Fruit fly (Drosophila melanogaster) whole organism, embryonic: ENCODE data around the gene Rbp1-like.

Experiments
- Aef1 ChIP-seq: fragments of 200-800 bp; sonication (Bioruptor generic); IDR thresholded peaks from 3 replicates; pipeline ENCODE4 v1.3.6; 2022; ENCODE audit warnings: missing biosample characterization, missing genetic modification characterization
- Atf6 ChIP-seq: fragments of 200-800 bp; sonication (Bioruptor generic); IDR thresholded peaks from 2 replicates; pipeline ENCODE4 v1.3.6; 2022; ENCODE audit warnings: missing biosample characterization, missing genetic modification characterization
- BEAF-32 ChIP-seq: fragments of 200-800 bp; sonication (Bioruptor generic); optimal IDR thresholded peaks from 3 replicates; lab custom pipeline; 2017; ENCODE audit warnings: missing biosample characterization, missing genetic modification characterization, mild to moderate bottlenecking, moderate library complexity, missing genetic modification reagents
- CG10462 ChIP-seq: fragments of 200-800 bp; sonication (Bioruptor generic); optimal IDR thresholded peaks from 2 replicates; lab custom pipeline; 2016; ENCODE audit warnings: missing biosample characterization, missing genetic modification characterization
- CG10654 ChIP-seq: fragments of 200-800 bp; sonication (Bioruptor generic); optimal IDR thresholded peaks from 2 replicates; lab custom pipeline; 2016; ENCODE audit warnings: missing biosample characterization, missing genetic modification characterization
- CG1233 ChIP-seq: fragments of 200-800 bp; sonication (Bioruptor generic); optimal IDR thresholded peaks from 4 replicates; lab custom pipeline; 2018; ENCODE audit warnings: missing biosample characterization, mild to moderate bottlenecking, missing genetic modification characterization
- CG12659 ChIP-seq: fragments of 200-800 bp; sonication (Bioruptor generic); optimal IDR thresholded peaks from 3 replicates; lab custom pipeline; 2017; ENCODE audit warnings: mild to moderate bottlenecking, missing biosample characterization, missing genetic modification reagents, missing genetic modification characterization
- CG15601 ChIP-seq: fragments of 200-800 bp; sonication (Bioruptor generic); optimal IDR thresholded peaks from 3 replicates; lab custom pipeline; 2019; ENCODE audit warnings: missing biosample characterization, mild to moderate bottlenecking, missing genetic modification characterization, moderate library complexity
- CG17385 ChIP-seq: fragments of 200-800 bp; sonication (Bioruptor generic); optimal IDR thresholded peaks from 3 replicates; lab custom pipeline; 2018; ENCODE audit warnings: missing biosample characterization, mild to moderate bottlenecking, missing genetic modification characterization
- CG18599 ChIP-seq: fragments of 200-800 bp; sonication (Bioruptor generic); optimal IDR thresholded peaks from 3 replicates; lab custom pipeline; 2017; ENCODE audit warnings: missing biosample characterization, missing genetic modification characterization, mild to moderate bottlenecking, moderate library complexity, missing genetic modification reagents
- CG2202 ChIP-seq: fragments of 200-800 bp; sonication (Bioruptor generic); optimal IDR thresholded peaks from 2 replicates; lab custom pipeline; 2018; ENCODE audit warnings: missing biosample characterization, mild to moderate bottlenecking, missing genetic modification characterization
- CG31224 ChIP-seq: fragments of 200-800 bp; sonication (Bioruptor generic); IDR thresholded peaks from 2 replicates; pipeline ENCODE4 v1.3.6; 2022; ENCODE audit warnings: missing biosample characterization, missing genetic modification characterization
- CG3995 ChIP-seq: fragments of 200-800 bp; sonication (Bioruptor generic); optimal IDR thresholded peaks from 3 replicates; lab custom pipeline; 2016; ENCODE audit warnings: missing biosample characterization, missing genetic modification characterization
- CG5245 ChIP-seq: fragments of 200-800 bp; sonication (Bioruptor generic); optimal IDR thresholded peaks from 3 replicates; lab custom pipeline; 2016; ENCODE audit warnings: missing biosample characterization, missing genetic modification characterization
- CG6683 ChIP-seq: fragments of 200-800 bp; sonication (Bioruptor generic); optimal IDR thresholded peaks from 2 replicates; lab custom pipeline; 2017; ENCODE audit warnings: missing biosample characterization, mild to moderate bottlenecking, missing genetic modification characterization, missing genetic modification reagents
- CG7271 ChIP-seq: fragments of 200-800 bp; sonication (Bioruptor generic); optimal IDR thresholded peaks from 2 replicates; lab custom pipeline; 2018; ENCODE audit warnings: missing biosample characterization, mild to moderate bottlenecking, missing genetic modification characterization, moderate library complexity
- CG7372 ChIP-seq: fragments of 200-800 bp; sonication (Bioruptor generic); IDR thresholded peaks from 2 replicates; pipeline ENCODE4 v1.3.6; 2022; ENCODE audit warnings: missing biosample characterization, missing genetic modification characterization
- CG7786 ChIP-seq: fragments of 200-800 bp; sonication (Bioruptor generic); optimal IDR thresholded peaks from 2 replicates; lab custom pipeline; 2016; ENCODE audit warnings: missing biosample characterization, missing genetic modification characterization
- CG8281 ChIP-seq: fragments of 200-800 bp; sonication (Bioruptor generic); optimal IDR thresholded peaks from 2 replicates; lab custom pipeline; 2018; ENCODE audit warnings: missing biosample characterization, mild to moderate bottlenecking, missing genetic modification characterization, moderate library complexity
- CG8944 ChIP-seq: fragments of 200-800 bp; sonication (Bioruptor generic); optimal IDR thresholded peaks from 3 replicates; lab custom pipeline; 2016; ENCODE audit warnings: missing biosample characterization, missing genetic modification characterization
- CG9932 ChIP-seq: fragments of 200-800 bp; sonication (Bioruptor generic); IDR thresholded peaks from 2 replicates; pipeline ENCODE4 v1.3.6; 2022; ENCODE audit warnings: missing biosample characterization, missing genetic modification characterization
- CHES-1-like ChIP-seq: fragments of 200-800 bp; sonication (Bioruptor generic); optimal IDR thresholded peaks from 2 replicates; lab custom pipeline; 2016; ENCODE audit warnings: missing biosample characterization, missing genetic modification characterization
- Deaf1 ChIP-seq: fragments of 200-800 bp; optimal IDR thresholded peaks from 3 replicates; lab custom pipeline; 2019; ENCODE audit warnings: missing biosample characterization, mild to moderate bottlenecking, missing genetic modification characterization, moderate library complexity
- Doc2 ChIP-seq: fragments of 200-800 bp; sonication (Bioruptor generic); IDR thresholded peaks from 2 replicates; pipeline ENCODE4 v1.3.6; 2022; ENCODE audit warnings: missing biosample characterization, missing genetic modification characterization
- Drgx ChIP-seq: fragments of 200-800 bp; sonication (Bioruptor generic); IDR thresholded peaks from 2 replicates; pipeline ENCODE4 v1.3.6; 2022; ENCODE audit warnings: missing biosample characterization, missing genetic modification characterization
- Hmx ChIP-seq: fragments of 200-800 bp; sonication (Bioruptor generic); optimal IDR thresholded peaks from 2 replicates; lab custom pipeline; 2016; ENCODE audit warnings: missing biosample characterization, missing genetic modification characterization
- Hr3 ChIP-seq: fragments of 200-800 bp; sonication (Bioruptor generic); optimal IDR thresholded peaks from 3 replicates; lab custom pipeline; 2016; ENCODE audit warnings: missing biosample characterization, missing genetic modification characterization
- Lim3 ChIP-seq: fragments of 200-800 bp; sonication (Bioruptor generic); IDR thresholded peaks from 2 replicates; pipeline ENCODE4 v1.3.6; 2022; ENCODE audit warnings: missing biosample characterization, missing genetic modification characterization
- MBD-R2 ChIP-seq: fragments of 200-800 bp; sonication (Bioruptor generic); IDR thresholded peaks from 2 replicates; pipeline ENCODE4 v1.3.6; 2022; ENCODE audit warnings: missing biosample characterization, missing genetic modification characterization
- Optix ChIP-seq: fragments of 200-800 bp; sonication (Bioruptor generic); IDR thresholded peaks from 3 replicates; pipeline ENCODE4 v1.3.6; 2022; ENCODE audit warnings: missing biosample characterization, missing genetic modification characterization
- btn ChIP-seq: fragments of 200-800 bp; sonication (Bioruptor generic); optimal IDR thresholded peaks from 2 replicates; lab custom pipeline; 2016; ENCODE audit warnings: missing biosample characterization, missing genetic modification characterization
- ci ChIP-seq: fragments of 200-800 bp; sonication (Bioruptor generic); IDR thresholded peaks from 3 replicates; pipeline ENCODE4 v1.3.6; 2022; ENCODE audit warnings: missing biosample characterization, missing genetic modification characterization
- croc ChIP-seq: fragments of 200-800 bp; sonication (Bioruptor generic); conservative IDR thresholded peaks from 3 replicates; pipeline ENCODE4 v1.3.6; 2022; ENCODE audit warnings: missing biosample characterization, missing genetic modification characterization
- cwo ChIP-seq: fragments of 200-800 bp; sonication (Bioruptor generic); optimal IDR thresholded peaks from 3 replicates; lab custom pipeline; 2017; ENCODE audit warnings: missing biosample characterization, missing genetic modification characterization, mild to moderate bottlenecking, moderate library complexity, missing genetic modification reagents
- dati ChIP-seq: fragments of 200-800 bp; sonication (Bioruptor generic); IDR thresholded peaks from 2 replicates; pipeline ENCODE4 v1.3.6; 2022; ENCODE audit warnings: missing biosample characterization, missing genetic modification characterization
- emc ChIP-seq: fragments of 200-800 bp; sonication (Bioruptor generic); optimal IDR thresholded peaks from 2 replicates; lab custom pipeline; 2016; ENCODE audit warnings: missing biosample characterization, missing genetic modification characterization
- en ChIP-seq: fragments of 200-800 bp; sonication (Bioruptor generic); optimal IDR thresholded peaks from 2 replicates; lab custom pipeline; 2016; ENCODE audit warnings: missing biosample characterization, missing genetic modification characterization
- exex ChIP-seq: fragments of 200-800 bp; sonication (Bioruptor generic); optimal IDR thresholded peaks from 4 replicates; lab custom pipeline; 2018; ENCODE audit warnings: missing biosample characterization, mild to moderate bottlenecking, missing genetic modification characterization, moderate library complexity
- fd3F ChIP-seq: fragments of 200-800 bp; sonication (Bioruptor generic); optimal IDR thresholded peaks from 2 replicates; lab custom pipeline; 2018; ENCODE audit warnings: missing biosample characterization, mild to moderate bottlenecking, missing genetic modification characterization, moderate library complexity
- gce ChIP-seq: fragments of 200-800 bp; sonication (Bioruptor generic); IDR thresholded peaks from 3 replicates; pipeline ENCODE4 v1.3.6; 2022; ENCODE audit warnings: missing biosample characterization, missing genetic modification characterization
- gro ChIP-seq: fragments of 200-800 bp; sonication (Bioruptor generic); optimal IDR thresholded peaks from 2 replicates; lab custom pipeline; 2016; ENCODE audit warnings: missing biosample characterization, missing genetic modification characterization
- h ChIP-seq: fragments of >200 bp; optimal IDR thresholded peaks from 2 replicates; lab custom pipeline; 2017
- ham ChIP-seq: fragments of 200-800 bp; sonication (Bioruptor generic); IDR thresholded peaks from 2 replicates; pipeline ENCODE4 v1.3.6; 2022; ENCODE audit warnings: missing biosample characterization, missing genetic modification characterization
- lilli ChIP-seq: fragments of 200-800 bp; sonication (Bioruptor generic); optimal IDR thresholded peaks from 3 replicates; lab custom pipeline; 2016; ENCODE audit warnings: missing biosample characterization, missing genetic modification characterization
- mirr ChIP-seq: fragments of 200-800 bp; sonication (Bioruptor generic); optimal IDR thresholded peaks from 3 replicates; lab custom pipeline; 2018; ENCODE audit warnings: missing biosample characterization, mild to moderate bottlenecking, missing genetic modification characterization
- p53 ChIP-seq: fragments of 200-800 bp; sonication (Bioruptor generic); optimal IDR thresholded peaks from 2 replicates; lab custom pipeline; 2016; ENCODE audit warnings: missing biosample characterization, missing genetic modification characterization
- pum ChIP-seq: fragments of 200-800 bp; sonication (Bioruptor generic); optimal IDR thresholded peaks from 2 replicates; lab custom pipeline; 2016; ENCODE audit warnings: missing biosample characterization, missing genetic modification characterization
- shn ChIP-seq: fragments of 200-800 bp; sonication (Bioruptor generic); optimal IDR thresholded peaks from 3 replicates; lab custom pipeline; 2016; ENCODE audit warnings: missing biosample characterization, missing genetic modification characterization
- sima ChIP-seq: fragments of 200-800 bp; sonication (Bioruptor generic); optimal IDR thresholded peaks from 2 replicates; lab custom pipeline; 2016; ENCODE audit warnings: missing biosample characterization, missing genetic modification characterization
- tx ChIP-seq: fragments of 200-800 bp; sonication (Bioruptor generic); optimal IDR thresholded peaks from 2 replicates; lab custom pipeline; 2016; ENCODE audit warnings: missing biosample characterization, missing genetic modification characterization

The Rbp1-like gene

dm6 chrX:13403962-13404830, 19.5 kb upstream of the Rbp1-like start, which contains the start of gene GstT4 (continued):
- TF ChIP-seq gce (GFP tag; lab: Robert Waterston, UW) (no peak), ham (GFP tag; lab: Robert Waterston, UW) (no peak), shn (GFP tag; lab: Kevin White, UChicago) (peak; percentile 56), CG3995 (peak; percentile 10), CG10654 (peak; percentile 40), Optix (0 out of 3 replicates have a peak, but pooled peaks have one; percentile 5), CG6683 (GFP tag; lab: Kevin White, UChicago) (no peak), ci (GFP tag; lab: Robert Waterston, UW) (peak; percentile 74), h (lab: Kevin White, UChicago) (no peak), CG2202 (tag; lab: Kevin White, UChicago) (no peak), CG31224 (GFP tag; lab: Robert Waterston, UW) (peak; percentile 18; the same call in 1 of the 2 replicates), lilli (GFP tag; lab: Kevin White, UChicago) (peak; percentile 59), gro (GFP tag; lab: Kevin White, UChicago) (no peak), CG8281 (tag; lab: Kevin White, UChicago) (no peak), CG12659 (GFP tag; lab: Kevin White, UChicago) (peak; percentile 27), Hr3 (GFP tag; lab: Kevin White, UChicago) (peak; percentile 42), pum (peak; percentile 34), Aef1 (GFP tag; lab: Robert Waterston, UW) (peak; percentile 69; the same call in 2 of the 3 replicates), MBD-R2 (GFP tag; lab: Robert Waterston, UW) (peak; percentile 40; the same call in 1 of the 2 replicates), CG8944 (GFP tag; lab: Kevin White, UChicago) (peak; percentile 44), CG7271 (tag; lab: Kevin White, UChicago) (no peak), CG9932 (peak; percentile 76), CG7786 (GFP tag; lab: Kevin White, UChicago) (peak; percentile 86), cwo (no peak), Hmx (GFP tag; lab: Kevin White, UChicago) (peak; percentile 5), Deaf1 (tag; lab: Kevin White, UChicago) (no peak), sima (GFP tag; lab: Kevin White, UChicago) (no peak), Drgx (GFP tag; lab: Robert Waterston, UW) (peak; percentile 98), tx (peak; percentile 45), CG1233 (GFP tag; lab: Kevin White, UChicago) (peak; percentile 10), CG18599 (GFP tag; lab: Kevin White, UChicago) (peak; percentile 28), CG17385 (GFP tag; lab: Kevin White, UChicago) (peak; percentile 25), Lim3 (GFP tag; lab: Robert Waterston, UW) (no peak), CG10462 (GFP tag; lab: Kevin White, UChicago) (no peak), en (no peak), p53 (no peak), BEAF-32 (GFP tag; lab: Kevin White, UChicago) (no peak), exex (tag; lab: Kevin White, UChicago) (no peak), CG15601 (tag; lab: Kevin White, UChicago) (no peak), emc (GFP tag; lab: Kevin White, UChicago) (peak; percentile 26), CG7372 (GFP tag; lab: Robert Waterston, UW) (0 out of 2 replicates have a peak, but pooled peaks have one; percentile 8), CG5245 (GFP tag; lab: Kevin White, UChicago) (no peak), croc (GFP tag; lab: Robert Waterston, UW) (0 out of 3 replicates have a peak, but pooled peaks have one; percentile 12), CHES-1-like (peak; percentile 57), btn (GFP tag; lab: Kevin White, UChicago) (peak; percentile 34), Doc2 (GFP tag; lab: Robert Waterston, UW) (no peak), fd3F (no peak), mirr (GFP tag; lab: Kevin White, UChicago) (no peak), Atf6 (GFP tag; lab: Robert Waterston, UW) (peak; percentile 41; the same call in 1 of the 2 replicates), dati (GFP tag; lab: Robert Waterston, UW) (no peak)
